Worm (Caenorhabditis elegans) whole organism, young adult: ENCODE measurements around the gene nfki-1.

Experiments
- B0019.2 ChIP-seq: fragments of 200-800 bp; sonication (Bioruptor generic); conservative IDR thresholded peaks from 2 replicates; pipeline ENCODE4 v1.3.6; 2022; ENCODE audit warnings: missing genetic modification reagents, missing genetic modification characterization, missing compliant biosample characterization
- B0336.3 ChIP-seq: fragments of 200-800 bp; sonication (Bioruptor generic); IDR thresholded peaks from 2 replicates; pipeline ENCODE4 v1.3.6; 2022; ENCODE audit warnings: missing genetic modification characterization, missing compliant biosample characterization
- C17E4.6 ChIP-seq: fragments of 200-800 bp; sonication (Bioruptor generic); IDR thresholded peaks from 2 replicates; pipeline ENCODE4 v1.3.6; 2022; ENCODE audit warnings: missing genetic modification reagents, missing genetic modification characterization, missing compliant biosample characterization
- F33H1.4 ChIP-seq: fragments of 200-800 bp; sonication (Bioruptor generic); IDR thresholded peaks from 2 replicates; pipeline ENCODE4 v1.3.6; 2022; ENCODE audit warnings: missing genetic modification reagents, missing genetic modification characterization, missing compliant biosample characterization
- F49E8.2 ChIP-seq: sonication (generic microtip); optimal IDR thresholded peaks from 3 replicates; lab custom pipeline; 2017; ENCODE audit warnings: missing genetic modification characterization, mild to moderate bottlenecking, missing compliant biosample characterization, antibody characterized with exemption, moderate library complexity; ENCODE audit not compliant: insufficient read depth
- F52B5.7 ChIP-seq: sonication (generic microtip); optimal IDR thresholded peaks from 2 replicates; lab custom pipeline; 2016; ENCODE audit warnings: mild to moderate bottlenecking, missing genetic modification characterization, missing compliant biosample characterization
- K11D2.4 ChIP-seq: fragments of 200-800 bp; sonication (Bioruptor generic); IDR thresholded peaks from 2 replicates; pipeline ENCODE4 v1.3.6; 2022; ENCODE audit warnings: missing genetic modification reagents, missing genetic modification characterization, missing compliant biosample characterization
- K12H6.12 ChIP-seq: fragments of 200-800 bp; sonication (Bioruptor generic); optimal IDR thresholded peaks from 2 replicates; lab custom pipeline; 2018; ENCODE audit warnings: mild to moderate bottlenecking, missing genetic modification characterization, missing compliant biosample characterization
- T26A5.8 ChIP-seq: sonication (generic microtip); optimal IDR thresholded peaks from 2 replicates; lab custom pipeline; 2016; ENCODE audit warnings: missing genetic modification characterization, missing compliant biosample characterization
- Y53G8AR.9 ChIP-seq: fragments of 200-800 bp; sonication (Bioruptor generic); conservative IDR thresholded peaks from 2 replicates; pipeline ENCODE4 v1.3.6; 2022; ENCODE audit warnings: missing genetic modification reagents, missing genetic modification characterization, missing compliant biosample characterization
- Y56A3A.18 ChIP-seq: fragments of 200-800 bp; sonication (Bioruptor generic); IDR thresholded peaks from 2 replicates; pipeline ENCODE4 v1.3.6; 2022; ENCODE audit warnings: missing genetic modification reagents, missing genetic modification characterization, missing compliant biosample characterization
- Y79H2A.3 ChIP-seq: fragments of 200-800 bp; sonication (Bioruptor generic); conservative IDR thresholded peaks from 2 replicates; pipeline ENCODE4 v1.3.6; 2022; ENCODE audit warnings: missing genetic modification reagents, missing genetic modification characterization, missing compliant biosample characterization
- Y95B8A.8 ChIP-seq: fragments of 200-800 bp; sonication (Bioruptor generic); IDR thresholded peaks from 2 replicates; pipeline ENCODE4 v1.3.6; 2022; ENCODE audit warnings: missing genetic modification reagents, missing genetic modification characterization, missing compliant biosample characterization
- ama-1 ChIP-seq, 3 experiments: fragments of 150-350 bp in 1 of 3; sonication (generic microtip) in 2 of 3; optimal IDR thresholded peaks; 2 replicates each; lab custom pipeline; 2014 to 2018; ENCODE audit warnings: missing biosample characterization in 2 of 3, missing genetic modification characterization in 2 of 3, missing genetic modification reagents in 2 of 3
- atf-7 ChIP-seq: sonication (generic microtip); optimal IDR thresholded peaks from 2 replicates; lab custom pipeline; 2017; ENCODE audit warnings: mild to moderate bottlenecking, missing genetic modification characterization, missing compliant biosample characterization
- attf-6 ChIP-seq: fragments of 200-800 bp; sonication (Bioruptor generic); IDR thresholded peaks from 2 replicates; pipeline ENCODE4 v1.3.6; 2022; ENCODE audit warnings: missing genetic modification reagents, missing genetic modification characterization, missing compliant biosample characterization
- cebp-1 ChIP-seq, 2 experiments: fragments of 200-800 bp in 1 of 2; sonication (Bioruptor generic) in 1 of 2; sonication (generic microtip) in 1 of 2; IDR thresholded peaks in 1 of 2; optimal IDR thresholded peaks in 1 of 2; 2 replicates each; pipeline versions ENCODE4 v1.3.6 to Lab custom; 2017 to 2022; ENCODE audit warnings: missing compliant biosample characterization in 2 of 2, missing genetic modification characterization in 2 of 2, mild to moderate bottlenecking in 1 of 2, missing genetic modification reagents in 1 of 2, moderate library complexity in 1 of 2
- ceh-100 ChIP-seq: fragments of 200-800 bp; sonication (Bioruptor generic); IDR thresholded peaks from 2 replicates; pipeline ENCODE4 v1.3.6; 2022; ENCODE audit warnings: missing genetic modification reagents, missing genetic modification characterization, missing compliant biosample characterization
- ceh-27 ChIP-seq: fragments of 200-800 bp; sonication (Bioruptor generic); optimal IDR thresholded peaks from 2 replicates; lab custom pipeline; 2018; ENCODE audit warnings: mild to moderate bottlenecking, missing genetic modification characterization, moderate library complexity, missing compliant biosample characterization
- dpff-1 ChIP-seq: sonication (generic microtip); optimal IDR thresholded peaks from 2 replicates; lab custom pipeline; 2017; ENCODE audit warnings: mild to moderate bottlenecking, missing genetic modification characterization, missing compliant biosample characterization
- ekl-4 ChIP-seq: fragments of 200-800 bp; sonication (Bioruptor generic); IDR thresholded peaks from 2 replicates; pipeline ENCODE4 v1.3.6; 2022; ENCODE audit warnings: missing genetic modification reagents, missing genetic modification characterization, missing compliant biosample characterization
- fkh-3 ChIP-seq: sonication (generic microtip); optimal IDR thresholded peaks from 2 replicates; lab custom pipeline; 2016; ENCODE audit warnings: mild to moderate bottlenecking, missing genetic modification characterization, missing compliant biosample characterization
- hlh-12 ChIP-seq: sonication (generic microtip); optimal IDR thresholded peaks from 2 replicates; lab custom pipeline; 2016; ENCODE audit warnings: missing genetic modification characterization, missing compliant biosample characterization
- hmg-1.2 ChIP-seq: fragments of 200-800 bp; sonication (Bioruptor generic); IDR thresholded peaks from 2 replicates; pipeline ENCODE4 v1.3.6; 2022; ENCODE audit warnings: missing genetic modification reagents, missing genetic modification characterization, missing compliant biosample characterization
- lin-40 ChIP-seq: sonication (generic microtip); optimal IDR thresholded peaks from 2 replicates; lab custom pipeline; 2016; ENCODE audit warnings: missing genetic modification characterization, mild to moderate bottlenecking, missing compliant biosample characterization, missing genotype, missing genetic modification reagents
- lsl-1 ChIP-seq: fragments of 200-800 bp; sonication (Bioruptor generic); optimal IDR thresholded peaks from 2 replicates; lab custom pipeline; 2018; ENCODE audit warnings: mild to moderate bottlenecking, missing genetic modification characterization, moderate library complexity, missing compliant biosample characterization
- mcd-1 ChIP-seq: fragments of 200-800 bp; sonication (Bioruptor generic); IDR thresholded peaks from 2 replicates; pipeline ENCODE4 v1.3.6; 2022; ENCODE audit warnings: missing genetic modification reagents, missing genetic modification characterization, missing compliant biosample characterization
- nfya-2 ChIP-seq: fragments of 200-800 bp; sonication (Bioruptor generic); IDR thresholded peaks from 2 replicates; pipeline ENCODE4 v1.3.6; 2022; ENCODE audit warnings: missing genetic modification reagents, missing genetic modification characterization, missing compliant biosample characterization
- nfyb-1 ChIP-seq: fragments of 200-800 bp; sonication (Bioruptor generic); IDR thresholded peaks from 2 replicates; pipeline ENCODE4 v1.3.6; 2022; ENCODE audit warnings: missing genetic modification reagents, missing genetic modification characterization, missing compliant biosample characterization
- nhr-120 ChIP-seq: fragments of 200-800 bp; sonication (Bioruptor generic); IDR thresholded peaks from 2 replicates; pipeline ENCODE4 v1.3.6; 2022; ENCODE audit warnings: missing genetic modification characterization, missing compliant biosample characterization
- pbrm-1 ChIP-seq: fragments of 200-800 bp; sonication (Bioruptor generic); IDR thresholded peaks from 2 replicates; pipeline ENCODE4 v1.3.6; 2022; ENCODE audit warnings: missing genetic modification reagents, missing genetic modification characterization, missing compliant biosample characterization
- sea-2 ChIP-seq: fragments of 200-800 bp; sonication (Bioruptor generic); IDR thresholded peaks from 2 replicates; pipeline ENCODE4 v1.3.6; 2022; ENCODE audit warnings: missing genetic modification characterization, missing compliant biosample characterization
- sptf-2 ChIP-seq: fragments of 200-800 bp; sonication (Bioruptor generic); optimal IDR thresholded peaks from 2 replicates; lab custom pipeline; 2018; ENCODE audit warnings: mild to moderate bottlenecking, missing genetic modification characterization, missing compliant biosample characterization
- zfh-2 ChIP-seq: fragments of 200-800 bp; sonication (Bioruptor generic); conservative IDR thresholded peaks from 2 replicates; pipeline ENCODE4 v1.3.6; 2022; ENCODE audit warnings: missing genetic modification reagents, missing genetic modification characterization, missing compliant biosample characterization
- ztf-26 ChIP-seq: sonication (generic microtip); optimal IDR thresholded peaks from 2 replicates; lab custom pipeline; 2017; ENCODE audit warnings: missing genetic modification characterization, missing compliant biosample characterization

nfki-1 gene

DNA sequence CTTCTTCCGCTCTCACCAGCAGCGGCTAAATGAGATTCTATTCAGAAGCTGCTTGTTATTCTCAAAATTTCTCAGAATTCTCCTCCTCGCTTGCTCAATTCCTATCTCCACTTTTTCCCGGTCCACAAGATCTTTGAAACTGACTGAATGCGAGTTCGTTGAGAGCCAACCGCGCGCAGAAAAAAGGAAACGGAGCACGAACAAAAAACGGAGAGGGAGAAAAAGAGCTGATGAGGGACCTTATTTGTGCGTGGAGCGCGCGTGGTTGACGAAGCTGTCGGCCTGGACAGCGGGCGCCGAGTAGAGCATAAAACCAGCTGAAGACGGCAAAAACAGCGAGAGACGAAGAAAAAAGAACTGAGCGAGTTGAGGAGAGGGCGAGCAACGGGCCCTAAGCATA lies 12.9 kb upstream of the nfki-1 start (continued):
- TF ChIP-seq sptf-2 (no peak), T26A5.8 (tag; lab: Kevin White, UChicago) (no peak), B0019.2 (no peak), lsl-1 (GFP tag; lab: Kevin White, UChicago) (no peak), cebp-1 (GFP tag; IDR thresholded peaks at IDR 0.05; lab: Robert Waterston, UW) (no peak), cebp-1 (tag; optimal IDR thresholded peaks at IDR 0.05; lab: Kevin White, UChicago) (peak; percentile 42), zfh-2 (GFP tag; lab: Robert Waterston, UW) (peak; percentile 98), K11D2.4 (0 out of 2 replicates have a peak, but pooled peaks have one; percentile 50), fkh-3 (tag; lab: Kevin White, UChicago) (no peak), lin-40 (tag; lab: Kevin White, UChicago) (peak; percentile 28), B0336.3 (GFP tag; lab: Robert Waterston, UW) (0 out of 2 replicates have a peak, but pooled peaks have one; percentile 58), mcd-1 (GFP tag; lab: Robert Waterston, UW) (peak; percentile 38; the same call in 1 of the 2 replicates), ekl-4 (GFP tag; lab: Robert Waterston, UW) (peak; percentile 40; the same call in 1 of the 2 replicates), ama-1 (optimal IDR thresholded peaks at IDR 0.05; lab: Kevin White, UChicago) (no peak), ama-1 (GFP tag; optimal IDR thresholded peaks at IDR 0.05; lab: Kevin White, UChicago) (no peak), Y53G8AR.9 (GFP tag; lab: Robert Waterston, UW) (0 out of 2 replicates have a peak, but pooled peaks have one; percentile 29), hmg-1.2 (GFP tag; lab: Robert Waterston, UW) (0 out of 2 replicates have a peak, but pooled peaks have one; percentile 4), pbrm-1 (GFP tag; lab: Robert Waterston, UW) (no peak), dpff-1 (tag; lab: Kevin White, UChicago) (no peak), ceh-27 (GFP tag; lab: Kevin White, UChicago) (peak; percentile 37), F49E8.2 (no peak), K12H6.12 (tag; lab: Kevin White, UChicago) (peak; percentile 72), hlh-12 (tag; lab: Kevin White, UChicago) (no peak)

DNA sequence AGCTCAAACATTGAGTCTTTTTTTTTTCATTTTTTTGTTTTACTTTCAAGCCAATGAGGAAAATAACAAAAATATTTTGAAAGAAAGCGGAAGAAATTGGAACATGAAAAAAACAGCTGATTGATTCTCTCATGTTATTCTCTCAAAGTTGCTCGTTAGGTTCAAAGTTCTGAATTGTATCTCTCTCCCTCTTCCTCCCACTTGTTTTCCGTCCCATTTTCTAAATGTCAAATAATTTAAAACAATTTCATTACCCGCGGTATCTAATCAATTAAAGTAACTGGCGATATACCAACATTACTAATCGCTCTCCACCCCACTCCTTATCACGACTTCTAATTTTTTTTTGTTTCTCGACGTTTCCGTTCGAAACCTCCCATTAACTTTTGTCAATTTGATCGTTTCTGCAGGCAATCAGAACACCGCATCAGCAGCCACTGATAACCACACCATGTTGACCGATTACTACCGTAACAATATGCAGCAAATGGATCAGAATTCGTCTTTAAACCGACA lies 12.2 kb upstream of the nfki-1 start:
- no peak for TF ChIP-seq ztf-26 (tag; lab: Kevin White, UChicago)
- no peak for TF ChIP-seq Y95B8A.8
- TF ChIP-seq sptf-2 = no peak
- no peak for TF ChIP-seq C17E4.6
- no peak for TF ChIP-seq F52B5.7
- no peak for TF ChIP-seq B0336.3 (GFP tag; lab: Robert Waterston, UW)
- no peak for TF ChIP-seq fkh-3 (tag; lab: Kevin White, UChicago)
- no peak for TF ChIP-seq atf-7 (tag; lab: Kevin White, UChicago)
- TF ChIP-seq T26A5.8 (tag; lab: Kevin White, UChicago) = no peak
- TF ChIP-seq Y79H2A.3 = no peak
- no peak for TF ChIP-seq Y56A3A.18 (GFP tag; lab: Robert Waterston, UW)
- TF ChIP-seq attf-6 (GFP tag; lab: Robert Waterston, UW) = no peak
- TF ChIP-seq ceh-100 (GFP tag; lab: Robert Waterston, UW) = no peak
- no peak for TF ChIP-seq sea-2 (GFP tag; lab: Robert Waterston, UW)
- TF ChIP-seq F33H1.4 (GFP tag; lab: Robert Waterston, UW) = no peak

DNA sequence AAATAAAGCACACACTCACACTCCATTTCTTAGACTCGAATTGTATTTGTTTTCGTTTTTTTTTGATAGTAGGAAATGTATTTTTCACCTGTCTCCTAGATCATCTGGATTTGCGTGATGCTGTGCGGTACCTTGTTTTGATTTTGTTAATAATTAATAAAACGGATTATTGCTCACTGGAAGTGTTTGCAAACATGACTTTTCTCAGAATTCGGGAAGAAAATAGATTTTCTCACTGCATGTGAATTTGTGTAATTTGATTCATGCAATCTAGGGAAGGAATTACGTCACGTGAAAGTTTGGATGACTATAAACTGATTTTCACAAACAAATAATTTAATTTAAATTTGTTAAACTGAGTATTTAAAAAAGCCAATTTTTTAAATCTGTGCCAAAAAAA lies 11.1 kb upstream of the nfki-1 start:
- TF ChIP-seq nfya-2 (GFP tag; lab: Robert Waterston, UW) (no peak), nfyb-1 (GFP tag; lab: Robert Waterston, UW) (0 out of 2 replicates have a peak, but pooled peaks have one; percentile 14), nhr-120 (GFP tag; lab: Robert Waterston, UW) (no peak)
